Fruit fly (Drosophila melanogaster) whole organism, prepupa: ENCODE results near the gene CG5958.

Source experiments
- CG32006 ChIP-seq: fragments of 200-800 bp; sonication (Bioruptor generic); optimal IDR thresholded peaks from 3 replicates; lab custom pipeline; 2017; ENCODE audit warnings: missing biosample characterization, mild to moderate bottlenecking, missing genetic modification characterization
- CG4318 ChIP-seq: fragments of 200-800 bp; sonication (Bioruptor generic); optimal IDR thresholded peaks from 3 replicates; lab custom pipeline; 2017; ENCODE audit warnings: missing biosample characterization, mild to moderate bottlenecking, missing genetic modification characterization
- CG6854 ChIP-seq: fragments of 200-800 bp; sonication (Bioruptor generic); optimal IDR thresholded peaks from 2 replicates; lab custom pipeline; 2017; ENCODE audit warnings: missing biosample characterization, mild to moderate bottlenecking, missing genetic modification characterization
- CG8119 ChIP-seq: fragments of 200-800 bp; sonication (Bioruptor generic); IDR thresholded peaks from 3 replicates; pipeline ENCODE4 v1.3.6; 2022; ENCODE audit warnings: missing biosample characterization, missing genetic modification characterization
- CG8632 ChIP-seq: fragments of 200-800 bp; sonication (Bioruptor generic); optimal IDR thresholded peaks from 3 replicates; lab custom pipeline; 2016; ENCODE audit warnings: missing biosample characterization, missing genetic modification characterization
- CG9139 ChIP-seq: fragments of 200-800 bp; sonication (Bioruptor generic); optimal IDR thresholded peaks from 3 replicates; lab custom pipeline; 2017; ENCODE audit warnings: missing biosample characterization, mild to moderate bottlenecking, missing genetic modification characterization
- Eip78C ChIP-seq: fragments of 200-800 bp; sonication (Bioruptor generic); peaks from one replicate; lab custom pipeline; 2016; ENCODE audit warnings: missing biosample characterization, missing genetic modification characterization
- Hr39 ChIP-seq: fragments of 200-800 bp; sonication (Bioruptor generic); optimal IDR thresholded peaks from 2 replicates; lab custom pipeline; 2016; ENCODE audit warnings: missing biosample characterization, missing genetic modification characterization
- Lpt ChIP-seq: fragments of 200-800 bp; sonication (Bioruptor generic); optimal IDR thresholded peaks from 3 replicates; lab custom pipeline; 2016; ENCODE audit warnings: missing biosample characterization, missing genetic modification characterization
- Met ChIP-seq: fragments of 200-800 bp; sonication (Bioruptor generic); optimal IDR thresholded peaks from 3 replicates; lab custom pipeline; 2016; ENCODE audit warnings: missing biosample characterization, missing genetic modification characterization
- Sox102F ChIP-seq: fragments of 200-800 bp; sonication (Bioruptor generic); optimal IDR thresholded peaks from 2 replicates; lab custom pipeline; 2016; ENCODE audit warnings: missing biosample characterization, mild to moderate bottlenecking, missing genetic modification characterization
- lz ChIP-seq: fragments of 200-800 bp; sonication (Bioruptor generic); optimal IDR thresholded peaks from 3 replicates; lab custom pipeline; 2016; ENCODE audit warnings: missing biosample characterization, missing genetic modification characterization
- topi ChIP-seq: fragments of 200-800 bp; sonication (Bioruptor generic); optimal IDR thresholded peaks from 3 replicates; lab custom pipeline; 2016; ENCODE audit warnings: missing biosample characterization, missing genetic modification characterization
- vri ChIP-seq: fragments of 200-800 bp; sonication (Bioruptor generic); optimal IDR thresholded peaks from 3 replicates; lab custom pipeline; 2016; ENCODE audit warnings: missing biosample characterization, mild to moderate bottlenecking, missing genetic modification characterization

DNA sequence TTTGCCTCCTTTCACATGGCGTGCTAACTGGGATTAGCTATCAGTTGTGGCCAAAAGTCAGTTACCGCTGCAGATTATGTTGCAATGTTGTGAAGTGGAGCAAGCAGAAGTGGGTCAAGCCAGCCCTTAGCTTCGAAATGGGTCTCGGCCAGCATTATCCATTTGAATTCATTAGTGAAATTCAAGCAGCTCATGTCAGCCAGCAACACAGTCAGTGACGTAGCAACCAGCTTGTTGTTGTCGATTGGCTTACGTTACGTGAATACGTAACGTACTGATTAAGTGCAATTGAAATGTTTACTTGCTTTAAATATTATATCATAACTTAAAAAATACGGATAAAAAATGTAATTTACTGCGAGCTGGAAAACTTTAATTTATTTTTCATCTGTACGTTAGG lies 18.8 kb upstream of the CG5958 start:
- TF ChIP-seq CG8119 (GFP tag; lab: Robert Waterston, UW) (no peak), lz (GFP tag; lab: Kevin White, UChicago) (no peak), topi (GFP tag; lab: Kevin White, UChicago) (no peak), CG8632 (GFP tag; lab: Kevin White, UChicago) (no peak), Eip78C (no peak), CG4318 (no peak), vri (GFP tag; lab: Kevin White, UChicago) (no peak), Sox102F (GFP tag; lab: Kevin White, UChicago) (no peak), Lpt (GFP tag; lab: Kevin White, UChicago) (no peak), Hr39 (GFP tag; lab: Kevin White, UChicago) (no peak), CG6854 (GFP tag; lab: Kevin White, UChicago) (no peak), CG32006 (GFP tag; lab: Kevin White, UChicago) (no peak), CG9139 (GFP tag; lab: Kevin White, UChicago) (no peak), Met (GFP tag; lab: Kevin White, UChicago) (no peak)
